Worm (Caenorhabditis elegans) whole organism, L4 larva: ENCODE measurements around the gene nap-1.

Source experiments
- R02D3.7 ChIP-seq: fragments of 150-350 bp; sonication (generic microtip); optimal IDR thresholded peaks from 3 replicates; lab custom pipeline; 2014; ENCODE audit warnings: missing biosample characterization, missing genetic modification characterization
- daf-8 ChIP-seq: fragments of 200-800 bp; sonication (Bioruptor generic); IDR thresholded peaks from 2 replicates; pipeline ENCODE4 v1.3.6; 2022; ENCODE audit warnings: missing genetic modification characterization, missing compliant biosample characterization
- hlh-30 ChIP-seq: sonication (generic microtip); optimal IDR thresholded peaks from 2 replicates; lab custom pipeline; 2017; ENCODE audit warnings: antibody characterized with exemption, mild to moderate bottlenecking, missing genetic modification characterization, missing compliant biosample characterization; ENCODE audit not compliant: insufficient read depth
- jun-1 ChIP-seq: fragments of 150-350 bp; optimal IDR thresholded peaks from 2 replicates; lab custom pipeline; 2014; ENCODE audit warnings: missing biosample characterization, missing genetic modification reagents, missing genetic modification characterization
- lin-15B ChIP-seq: fragments of 150-350 bp; sonication (generic microtip); optimal IDR thresholded peaks from 3 replicates; lab custom pipeline; 2014; ENCODE audit warnings: missing biosample characterization, missing genetic modification characterization
- mep-1 ChIP-seq: fragments of 150-350 bp; sonication (generic microtip); optimal IDR thresholded peaks from 3 replicates; lab custom pipeline; 2014; ENCODE audit warnings: missing biosample characterization, missing genetic modification characterization
- nhr-76 ChIP-seq: fragments of 150-350 bp; optimal IDR thresholded peaks from 2 replicates; lab custom pipeline; 2014; ENCODE audit warnings: missing biosample characterization, missing genetic modification characterization
- unc-39 ChIP-seq: sonication (generic microtip); optimal IDR thresholded peaks from 2 replicates; lab custom pipeline; 2017; ENCODE audit warnings: missing biosample characterization, missing genetic modification characterization
- unc-62 ChIP-seq, 3 experiments: fragments of 150-350 bp in 1 of 3; sonication (generic microtip); optimal IDR thresholded peaks in 2 of 3; peaks in 1 of 3; 1 replicate in 1 of 3; 2 replicates in 2 of 3; lab custom pipeline; 2014 to 2017; ENCODE audit warnings: missing biosample characterization in 3 of 3, missing genetic modification characterization in 3 of 3, missing genetic modification reagents in 3 of 3, missing genotype in 1 of 3

- TF ChIP-seq mep-1 (tag; lab: Kevin White, UChicago) (no peak), unc-62 (GFP tag; optimal IDR thresholded peaks at IDR 0.05 in 1 of 2; lab: Kevin White, UChicago) (no peak), unc-62 (tag; optimal IDR thresholded peaks at IDR 0.05; lab: Kevin White, UChicago) (no peak), hlh-30 (tag; lab: Kevin White, UChicago) (no peak), nhr-76 (tag; lab: Kevin White, UChicago) (no peak), jun-1 (tag; lab: Kevin White, UChicago) (no peak), daf-8 (GFP tag; lab: Robert Waterston, UW) (no peak), R02D3.7 (tag; lab: Kevin White, UChicago) (no peak), lin-15B (no peak), unc-39 (tag; lab: Kevin White, UChicago) (no peak)
Observed at ce11 chrIV:8333554-8333953, 45.6 kb downstream of the nap-1 start.
